Worm (Caenorhabditis elegans) whole organism, L2 larva: ENCODE measurements around the gene nifk-1.

ENCODE experiments used
- C34F6.9 ChIP-seq: fragments of 150-350 bp; optimal IDR thresholded peaks from 2 replicates; lab custom pipeline; 2014; ENCODE audit warnings: missing biosample characterization, missing genetic modification characterization
- F13H6.1 ChIP-seq: sonication (generic microtip); optimal IDR thresholded peaks from 2 replicates; lab custom pipeline; 2016; ENCODE audit warnings: missing genetic modification characterization, missing compliant biosample characterization
- R02D3.7 ChIP-seq: fragments of 150-350 bp; optimal IDR thresholded peaks from 2 replicates; lab custom pipeline; 2014; ENCODE audit warnings: missing biosample characterization, missing genetic modification characterization
- Y55F3AM.14 ChIP-seq: fragments of 200-800 bp; sonication (Bioruptor generic); optimal IDR thresholded peaks from 2 replicates; lab custom pipeline; 2018; ENCODE audit warnings: mild to moderate bottlenecking, missing genetic modification characterization, missing compliant biosample characterization
- ZK546.5 ChIP-seq: sonication (generic microtip); optimal IDR thresholded peaks from 2 replicates; lab custom pipeline; 2017; ENCODE audit warnings: missing biosample characterization, missing genetic modification characterization
- alr-1 ChIP-seq: fragments of 150-350 bp; optimal IDR thresholded peaks from 2 replicates; lab custom pipeline; 2014; ENCODE audit warnings: missing biosample characterization, missing genetic modification characterization
- aly-2 ChIP-seq: fragments of 150-350 bp; optimal IDR thresholded peaks from 2 replicates; lab custom pipeline; 2014; ENCODE audit warnings: missing biosample characterization, missing genetic modification characterization
- ama-1 ChIP-seq: fragments of 150-350 bp; optimal IDR thresholded peaks from 2 replicates; lab custom pipeline; 2018; ENCODE audit warnings: inconsistent platforms
- blmp-1 ChIP-seq: sonication (generic microtip); optimal IDR thresholded peaks from 2 replicates; lab custom pipeline; 2017; ENCODE audit warnings: missing genetic modification characterization, mild to moderate bottlenecking, missing compliant biosample characterization, antibody characterized with exemption, moderate library complexity; ENCODE audit not compliant: insufficient read depth
- ceh-16 ChIP-seq: fragments of 150-350 bp; optimal IDR thresholded peaks from 2 replicates; lab custom pipeline; 2014; ENCODE audit warnings: missing biosample characterization, missing genetic modification characterization
- ceh-82 ChIP-seq: fragments of 150-350 bp; optimal IDR thresholded peaks from 2 replicates; lab custom pipeline; 2014; ENCODE audit warnings: missing biosample characterization, missing genetic modification characterization
- crh-2 ChIP-seq: sonication (generic microtip); optimal IDR thresholded peaks from 2 replicates; lab custom pipeline; 2017; ENCODE audit warnings: missing biosample characterization, missing genetic modification characterization
- dmd-4 ChIP-seq: sonication (generic microtip); optimal IDR thresholded peaks from 2 replicates; lab custom pipeline; 2017; ENCODE audit warnings: missing biosample characterization, missing genetic modification characterization
- egl-27 ChIP-seq: sonication (generic microtip); optimal IDR thresholded peaks from 3 replicates; lab custom pipeline; 2017; ENCODE audit warnings: missing biosample characterization, missing genetic modification reagents, missing genetic modification characterization
- elt-1 ChIP-seq: fragments of 150-350 bp; optimal IDR thresholded peaks from 2 replicates; lab custom pipeline; 2014; ENCODE audit warnings: missing biosample characterization, missing genetic modification characterization
- elt-3 ChIP-seq: sonication (generic microtip); optimal IDR thresholded peaks from 2 replicates; lab custom pipeline; 2017; ENCODE audit warnings: missing biosample characterization, missing genetic modification characterization
- fos-1 ChIP-seq: fragments of 150-350 bp; optimal IDR thresholded peaks from 2 replicates; lab custom pipeline; 2014; ENCODE audit warnings: missing biosample characterization, missing genetic modification characterization
- gmeb-1 ChIP-seq: fragments of 150-350 bp; optimal IDR thresholded peaks from 2 replicates; lab custom pipeline; 2014; ENCODE audit warnings: missing biosample characterization, missing genetic modification characterization
- lin-11 ChIP-seq: fragments of 150-350 bp; sonication (generic microtip); optimal IDR thresholded peaks from 2 replicates; lab custom pipeline; 2014; ENCODE audit warnings: missing biosample characterization, missing genetic modification characterization, inconsistent platforms, mixed read lengths
- lin-13 ChIP-seq: fragments of 150-350 bp; optimal IDR thresholded peaks from 2 replicates; lab custom pipeline; 2014; ENCODE audit warnings: missing biosample characterization, missing genetic modification reagents, missing genetic modification characterization
- lin-39 ChIP-seq: fragments of 150-350 bp; optimal IDR thresholded peaks from 2 replicates; lab custom pipeline; 2014; ENCODE audit warnings: missing biosample characterization, missing genetic modification reagents, missing genetic modification characterization
- lsy-2 ChIP-seq, 2 experiments: fragments of 150-350 bp in 1 of 2; sonication (generic microtip) in 1 of 2; optimal IDR thresholded peaks; 2 replicates each; lab custom pipeline; 2014 to 2017; ENCODE audit warnings: missing biosample characterization in 2 of 2, missing genetic modification characterization in 2 of 2
- mab-5 ChIP-seq: fragments of 150-350 bp; optimal IDR thresholded peaks from 2 replicates; lab custom pipeline; 2014; ENCODE audit warnings: missing biosample characterization, missing genetic modification characterization
- mbf-1 ChIP-seq: sonication (generic microtip); optimal IDR thresholded peaks from 2 replicates; lab custom pipeline; 2017; ENCODE audit warnings: missing biosample characterization, missing genetic modification characterization
- nhr-10 ChIP-seq: sonication (generic microtip); optimal IDR thresholded peaks from 2 replicates; lab custom pipeline; 2017; ENCODE audit warnings: missing biosample characterization, missing genetic modification characterization
- nhr-11 ChIP-seq: fragments of 150-350 bp; optimal IDR thresholded peaks from 2 replicates; lab custom pipeline; 2014; ENCODE audit warnings: missing biosample characterization, missing genetic modification characterization
- nhr-12 ChIP-seq: fragments of 150-350 bp; optimal IDR thresholded peaks from 2 replicates; lab custom pipeline; 2014; ENCODE audit warnings: missing biosample characterization, missing genetic modification characterization
- nhr-129 ChIP-seq: fragments of 150-350 bp; optimal IDR thresholded peaks from 2 replicates; lab custom pipeline; 2014; ENCODE audit warnings: missing biosample characterization, missing genetic modification characterization
- nhr-21 ChIP-seq: fragments of 150-350 bp; optimal IDR thresholded peaks from 2 replicates; lab custom pipeline; 2014; ENCODE audit warnings: missing biosample characterization, missing genetic modification characterization
- nhr-23 ChIP-seq: fragments of 150-350 bp; optimal IDR thresholded peaks from 2 replicates; lab custom pipeline; 2014; ENCODE audit warnings: missing biosample characterization, missing genetic modification reagents, missing genetic modification characterization
- nhr-237 ChIP-seq: fragments of 150-350 bp; optimal IDR thresholded peaks from 2 replicates; lab custom pipeline; 2014; ENCODE audit warnings: missing biosample characterization, missing genetic modification characterization
- nhr-25 ChIP-seq: fragments of 150-350 bp; sonication (generic microtip); optimal IDR thresholded peaks from 3 replicates; lab custom pipeline; 2014; ENCODE audit warnings: missing biosample characterization, missing genetic modification characterization
- nhr-6 ChIP-seq: fragments of 150-350 bp; optimal IDR thresholded peaks from 2 replicates; lab custom pipeline; 2014; ENCODE audit warnings: missing biosample characterization, missing genetic modification characterization
- nhr-77 ChIP-seq: fragments of 150-350 bp; optimal IDR thresholded peaks from 2 replicates; lab custom pipeline; 2014; ENCODE audit warnings: missing biosample characterization, missing genetic modification characterization
- peb-1 ChIP-seq: fragments of 150-350 bp; optimal IDR thresholded peaks from 2 replicates; lab custom pipeline; 2014; ENCODE audit warnings: missing biosample characterization, missing genetic modification characterization
- sem-4 ChIP-seq: fragments of 150-350 bp; optimal IDR thresholded peaks from 2 replicates; lab custom pipeline; 2014; ENCODE audit warnings: missing biosample characterization, missing genetic modification reagents, missing genetic modification characterization
- skn-1 ChIP-seq: sonication (generic microtip); optimal IDR thresholded peaks from 2 replicates; lab custom pipeline; 2017; ENCODE audit warnings: missing biosample characterization, missing genetic modification characterization
- sma-3 ChIP-seq: sonication (generic microtip); optimal IDR thresholded peaks from 2 replicates; lab custom pipeline; 2016; ENCODE audit warnings: missing genetic modification reagents, missing genetic modification characterization, missing compliant biosample characterization
- sma-9 ChIP-seq, 2 experiments: fragments of 150-350 bp in 1 of 2; sonication (generic microtip) in 1 of 2; optimal IDR thresholded peaks; 2 replicates each; lab custom pipeline; 2014 to 2016; ENCODE audit warnings: missing genetic modification characterization in 2 of 2, mild to moderate bottlenecking in 1 of 2, missing biosample characterization in 1 of 2, missing compliant biosample characterization in 1 of 2, missing genetic modification reagents in 1 of 2, moderate library complexity in 1 of 2
- snpc-4 ChIP-seq: fragments of 150-350 bp; optimal IDR thresholded peaks from 2 replicates; lab custom pipeline; 2014; ENCODE audit warnings: missing biosample characterization, missing genetic modification characterization
- unc-39 ChIP-seq: fragments of 150-350 bp; optimal IDR thresholded peaks from 2 replicates; lab custom pipeline; 2014; ENCODE audit warnings: missing biosample characterization, missing genetic modification characterization
- unc-55 ChIP-seq: fragments of 150-350 bp; sonication (generic microtip); optimal IDR thresholded peaks from 3 replicates; lab custom pipeline; 2014; ENCODE audit warnings: missing biosample characterization, missing genetic modification reagents, missing genetic modification characterization
- unc-62 ChIP-seq: fragments of 150-350 bp; optimal IDR thresholded peaks from 2 replicates; lab custom pipeline; 2014; ENCODE audit warnings: missing biosample characterization, missing genetic modification reagents, missing genetic modification characterization
- zag-1 ChIP-seq: fragments of 150-350 bp; optimal IDR thresholded peaks from 2 replicates; lab custom pipeline; 2014; ENCODE audit warnings: missing biosample characterization, missing genetic modification characterization
- ztf-1 ChIP-seq: fragments of 200-800 bp; sonication (Bioruptor generic); conservative IDR thresholded peaks from 2 replicates; pipeline ENCODE4 v1.3.6; 2022; ENCODE audit warnings: missing genetic modification characterization, missing compliant biosample characterization
- ztf-11 ChIP-seq: sonication (generic microtip); optimal IDR thresholded peaks from 2 replicates; lab custom pipeline; 2017; ENCODE audit warnings: missing biosample characterization, missing genetic modification characterization
- ztf-4 ChIP-seq: fragments of 150-350 bp; optimal IDR thresholded peaks from 2 replicates; lab custom pipeline; 2014; ENCODE audit warnings: missing biosample characterization, missing genetic modification characterization

Gene nifk-1

ce11 chrIII:4653912-4654311 lies 39.2 kb downstream of the nifk-1 start:
- TF ChIP-seq lin-11 (tag; lab: Kevin White, UChicago) (no peak), ztf-4 (peak; percentile 17)

DNA sequence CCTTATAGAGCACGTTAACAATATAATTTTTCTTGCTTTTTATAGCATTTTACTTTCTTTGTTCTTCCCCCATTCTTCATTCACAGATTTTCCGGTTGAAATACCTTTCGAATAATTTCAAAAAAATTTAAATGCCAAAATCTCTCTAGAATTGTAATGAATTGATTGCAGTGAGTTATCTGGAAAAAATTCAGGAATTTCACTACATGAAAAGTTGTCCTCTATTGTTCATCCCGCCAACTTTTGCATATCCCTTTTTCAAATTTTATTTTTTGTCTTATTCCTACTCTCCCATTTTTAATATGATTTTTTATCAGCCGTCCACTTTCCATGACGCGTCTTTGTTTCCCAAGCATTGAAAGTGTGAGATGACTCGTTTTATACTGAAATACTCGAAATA lies 39.7 kb downstream of the nifk-1 start:
- no peak for TF ChIP-seq sem-4 (tag; lab: Kevin White, UChicago)
- TF ChIP-seq aly-2 (tag; lab: Kevin White, UChicago): no peak
- TF ChIP-seq egl-27 (tag; lab: Kevin White, UChicago): no peak
- no peak for TF ChIP-seq lin-13 (GFP tag; lab: Kevin White, UChicago)
- TF ChIP-seq lin-39 (tag; lab: Kevin White, UChicago): no peak
- TF ChIP-seq R02D3.7 (tag; lab: Kevin White, UChicago): no peak
- TF ChIP-seq unc-55 (GFP tag; lab: Kevin White, UChicago): no peak
- no peak for TF ChIP-seq ztf-4
- TF ChIP-seq nhr-129 (tag; lab: Kevin White, UChicago): no peak
- no peak for TF ChIP-seq mab-5 (tag; lab: Kevin White, UChicago)
- TF ChIP-seq unc-39 (tag; lab: Kevin White, UChicago): no peak
- TF ChIP-seq nhr-10: no peak
- TF ChIP-seq blmp-1 (tag; lab: Kevin White, UChicago): no peak
- no peak for TF ChIP-seq nhr-12 (tag; lab: Kevin White, UChicago)
- no peak for TF ChIP-seq Y55F3AM.14

DNA sequence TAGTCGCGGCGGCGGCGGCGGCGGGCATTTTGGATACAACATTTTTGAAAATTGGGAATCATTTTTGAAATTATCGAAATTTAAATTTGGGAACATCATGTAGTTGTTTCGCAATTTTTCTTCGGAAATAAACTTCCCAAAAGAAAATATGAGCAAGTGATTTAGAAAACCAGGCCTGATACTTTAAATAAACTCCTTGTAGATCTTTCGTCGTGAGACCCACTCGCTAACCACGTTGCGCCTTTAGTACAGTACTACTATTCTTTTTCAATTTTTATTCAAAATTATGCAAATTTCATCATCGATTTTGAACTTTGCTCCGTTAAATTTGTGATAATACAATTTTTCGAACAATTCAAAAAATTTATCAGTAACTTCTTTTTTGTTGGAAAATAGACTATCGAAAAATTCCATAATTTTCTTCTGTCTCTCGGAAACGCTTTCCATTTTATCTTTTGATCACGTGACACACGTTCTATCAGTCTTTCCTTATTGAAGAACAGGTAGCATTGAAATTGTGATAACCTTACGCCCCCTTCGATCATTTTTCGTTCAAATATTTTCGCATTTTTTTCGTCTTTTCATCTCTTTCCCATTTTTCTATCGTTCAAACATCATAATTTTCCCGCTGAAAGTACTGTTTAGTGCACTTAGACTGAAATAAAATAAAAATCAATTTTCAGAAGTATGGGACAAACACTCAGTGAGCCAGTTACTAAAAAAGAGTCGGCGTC lies 43.1 kb downstream of the nifk-1 start, which contains the start of gene ppm-2:
Gene ppm-2, plus strand, starts transcription at position 684 of the 734 bp plus-strand sequence.
- TF ChIP-seq aly-2 (tag; lab: Kevin White, UChicago): no peak
- no peak for TF ChIP-seq elt-3
- peak; percentile 0 for TF ChIP-seq sma-3 (GFP tag; lab: Kevin White, UChicago)
- TF ChIP-seq F13H6.1 (tag; lab: Kevin White, UChicago): no peak
- TF ChIP-seq egl-27 (tag; lab: Kevin White, UChicago): no peak
- no peak for TF ChIP-seq unc-39 (tag; lab: Kevin White, UChicago)
- TF ChIP-seq nhr-237: no peak
- TF ChIP-seq elt-1: no peak
- TF ChIP-seq lin-39 (tag; lab: Kevin White, UChicago): no peak
- TF ChIP-seq ceh-16: no peak
- no peak for TF ChIP-seq nhr-77 (tag; lab: Kevin White, UChicago)
- TF ChIP-seq unc-55 (GFP tag; lab: Kevin White, UChicago): no peak
- TF ChIP-seq ztf-1 (GFP tag; lab: Robert Waterston, UW): no peak
- no peak for TF ChIP-seq R02D3.7 (tag; lab: Kevin White, UChicago)
- TF ChIP-seq ztf-4: peak; percentile 7
- TF ChIP-seq zag-1 (tag; lab: Kevin White, UChicago): no peak
- peak; percentile 35 for TF ChIP-seq fos-1 (tag; lab: Kevin White, UChicago)
- no peak for TF ChIP-seq lin-11 (tag; lab: Kevin White, UChicago)
- no peak for TF ChIP-seq ceh-82 (tag; lab: Kevin White, UChicago)
- peak; percentile 64 for TF ChIP-seq sma-9 (GFP tag; optimal IDR thresholded peaks at IDR 0.05; lab: Kevin White, UChicago)
- no peak for TF ChIP-seq sma-9 (tag; optimal IDR thresholded peaks at IDR 0.05; lab: Kevin White, UChicago)
- no peak for TF ChIP-seq nhr-25
- no peak for TF ChIP-seq nhr-10
- peak; percentile 52 for TF ChIP-seq gmeb-1 (tag; lab: Kevin White, UChicago)
- peak; percentile 36 for TF ChIP-seq ama-1 (lab: Kevin White, UChicago)
- TF ChIP-seq C34F6.9 (tag; lab: Kevin White, UChicago): no peak
- no peak for TF ChIP-seq mbf-1 (tag; lab: Kevin White, UChicago)
- no peak for TF ChIP-seq Y55F3AM.14
- no peak for TF ChIP-seq sem-4 (tag; lab: Kevin White, UChicago)
- TF ChIP-seq nhr-11 (tag; lab: Kevin White, UChicago): no peak
- TF ChIP-seq crh-2 (tag; lab: Kevin White, UChicago): no peak
- no peak for TF ChIP-seq nhr-129 (tag; lab: Kevin White, UChicago)
- TF ChIP-seq nhr-12 (tag; lab: Kevin White, UChicago): no peak
- no peak for TF ChIP-seq unc-62 (GFP tag; lab: Kevin White, UChicago)
- TF ChIP-seq blmp-1 (tag; lab: Kevin White, UChicago): no peak
- TF ChIP-seq skn-1 (tag; lab: Kevin White, UChicago): no peak
- no peak for TF ChIP-seq ZK546.5
- TF ChIP-seq nhr-6 (tag; lab: Kevin White, UChicago): no peak
- no peak for TF ChIP-seq dmd-4
- no peak for TF ChIP-seq ztf-11 (tag; lab: Kevin White, UChicago)
- TF ChIP-seq nhr-21 (tag; lab: Kevin White, UChicago): no peak
- TF ChIP-seq lsy-2 (tag; optimal IDR thresholded peaks at IDR 0.05; lab: Kevin White, UChicago): no peak
- TF ChIP-seq nhr-23 (tag; lab: Kevin White, UChicago): no peak
- no peak for TF ChIP-seq snpc-4
- TF ChIP-seq peb-1: no peak
- TF ChIP-seq alr-1 (tag; lab: Kevin White, UChicago): no peak
